Worm (Caenorhabditis elegans) whole organism, L1 larva: ENCODE results near the gene R160.6.

Experiments used
- C16A3.4 ChIP-seq: fragments of 150-350 bp; optimal IDR thresholded peaks from 2 replicates; lab custom pipeline; 2014; ENCODE audit warnings: missing biosample characterization, missing genetic modification characterization
- F16B12.6 ChIP-seq: fragments of 150-350 bp; optimal IDR thresholded peaks from 2 replicates; lab custom pipeline; 2014; ENCODE audit warnings: missing biosample characterization, missing genetic modification characterization
- Y116A8C.19 ChIP-seq: sonication (generic microtip); optimal IDR thresholded peaks from 2 replicates; lab custom pipeline; 2016; ENCODE audit warnings: missing compliant biosample characterization, missing genetic modification characterization, borderline replicate concordance
- aly-2 ChIP-seq: fragments of 150-350 bp; optimal IDR thresholded peaks from 2 replicates; lab custom pipeline; 2014; ENCODE audit warnings: missing biosample characterization, missing genetic modification characterization
- ama-1 ChIP-seq: fragments of 150-350 bp; optimal IDR thresholded peaks from 2 replicates; lab custom pipeline; 2014
- blmp-1 ChIP-seq: fragments of 150-350 bp; optimal IDR thresholded peaks from 2 replicates; lab custom pipeline; 2014; ENCODE audit warnings: missing biosample characterization, missing genetic modification characterization
- ceh-8 ChIP-seq: fragments of 200-800 bp; sonication (Bioruptor generic); optimal IDR thresholded peaks from 2 replicates; lab custom pipeline; 2018; ENCODE audit warnings: mild to moderate bottlenecking, missing genetic modification characterization, moderate library complexity, missing compliant biosample characterization
- dsc-1 ChIP-seq: sonication (generic microtip); optimal IDR thresholded peaks from 2 replicates; lab custom pipeline; 2016; ENCODE audit warnings: mild to moderate bottlenecking, missing genetic modification characterization, missing compliant biosample characterization
- efl-1 ChIP-seq, 4 experiments: fragments of 150-350 bp; optimal IDR thresholded peaks in 3 of 4; peaks in 1 of 4; 1 replicate in 1 of 4; 2 replicates in 3 of 4; lab custom pipeline; 2014; ENCODE audit warnings: missing biosample characterization in 2 of 4, missing genetic modification characterization in 2 of 4, missing genetic modification reagents in 2 of 4
- elt-2 ChIP-seq: sonication (generic microtip); optimal IDR thresholded peaks from 2 replicates; lab custom pipeline; 2016; ENCODE audit warnings: missing genetic modification characterization, mild to moderate bottlenecking, inconsistent platforms, missing compliant biosample characterization, missing genetic modification reagents
- fkh-10 ChIP-seq: sonication (generic microtip); optimal IDR thresholded peaks from 2 replicates; lab custom pipeline; 2017; ENCODE audit warnings: missing biosample characterization, missing genetic modification reagents, missing genetic modification characterization
- fkh-4 ChIP-seq: sonication (generic microtip); optimal IDR thresholded peaks from 2 replicates; lab custom pipeline; 2016; ENCODE audit warnings: missing compliant biosample characterization, missing genetic modification characterization, borderline replicate concordance
- grh-1 ChIP-seq: fragments of 200-800 bp; sonication (Bioruptor generic); IDR thresholded peaks from 2 replicates; pipeline ENCODE4 v1.3.6; 2022; ENCODE audit warnings: missing genetic modification reagents, missing genetic modification characterization, missing compliant biosample characterization
- hlh-17 ChIP-seq: fragments of 200-800 bp; sonication (Bioruptor generic); optimal IDR thresholded peaks from 2 replicates; lab custom pipeline; 2018; ENCODE audit warnings: missing genetic modification characterization, mild to moderate bottlenecking, missing compliant biosample characterization, moderate library complexity, borderline replicate concordance
- jun-1 ChIP-seq: fragments of 150-350 bp; optimal IDR thresholded peaks from 2 replicates; lab custom pipeline; 2014; ENCODE audit warnings: missing biosample characterization, missing genetic modification reagents, missing genetic modification characterization
- lsy-2 ChIP-seq, 2 experiments: fragments of 150-350 bp; optimal IDR thresholded peaks; 2 replicates each; lab custom pipeline; 2014; ENCODE audit warnings: missing biosample characterization in 2 of 2, missing genetic modification characterization in 2 of 2
- mab-9 ChIP-seq: fragments of 200-800 bp; sonication (Bioruptor generic); IDR thresholded peaks from 2 replicates; pipeline ENCODE4 v1.3.6; 2022; ENCODE audit warnings: missing genetic modification reagents, missing genetic modification characterization, missing compliant biosample characterization
- nhr-11 ChIP-seq: fragments of 150-350 bp; optimal IDR thresholded peaks from 2 replicates; lab custom pipeline; 2014; ENCODE audit warnings: missing biosample characterization, missing genetic modification characterization
- nhr-12 ChIP-seq: sonication (generic microtip); optimal IDR thresholded peaks from 2 replicates; lab custom pipeline; 2017; ENCODE audit warnings: missing biosample characterization, missing genetic modification characterization
- nhr-19 ChIP-seq: fragments of 200-800 bp; sonication (Bioruptor generic); conservative IDR thresholded peaks from 2 replicates; pipeline ENCODE4 v1.3.6; 2022; ENCODE audit warnings: missing genetic modification characterization, missing compliant biosample characterization
- nhr-237 ChIP-seq: fragments of 150-350 bp; optimal IDR thresholded peaks from 2 replicates; lab custom pipeline; 2014; ENCODE audit warnings: missing biosample characterization, missing genetic modification characterization
- nhr-47 ChIP-seq: sonication (generic microtip); optimal IDR thresholded peaks from 2 replicates; lab custom pipeline; 2016; ENCODE audit warnings: mild to moderate bottlenecking, missing genetic modification characterization, moderate library complexity, missing compliant biosample characterization
- nhr-77 ChIP-seq: fragments of 150-350 bp; optimal IDR thresholded peaks from 2 replicates; lab custom pipeline; 2014; ENCODE audit warnings: missing biosample characterization, missing genetic modification characterization
- nhr-84 ChIP-seq: sonication (generic microtip); optimal IDR thresholded peaks from 2 replicates; lab custom pipeline; 2017; ENCODE audit warnings: missing biosample characterization, missing genetic modification characterization
- nhr-85 ChIP-seq: sonication (generic microtip); peaks from one replicate; lab custom pipeline; 2016; ENCODE audit warnings: missing genetic modification characterization, inconsistent platforms, missing compliant biosample characterization
- pax-3 ChIP-seq: fragments of 200-800 bp; sonication (Bioruptor generic); optimal IDR thresholded peaks from 2 replicates; lab custom pipeline; 2018; ENCODE audit warnings: mild to moderate bottlenecking, missing genetic modification characterization, moderate library complexity, missing compliant biosample characterization
- pqm-1 ChIP-seq: sonication (generic microtip); optimal IDR thresholded peaks from 3 replicates; lab custom pipeline; 2017; ENCODE audit warnings: missing biosample characterization, missing genetic modification characterization
- rnt-1 ChIP-seq: sonication (generic microtip); optimal IDR thresholded peaks from 2 replicates; lab custom pipeline; 2016; ENCODE audit warnings: mild to moderate bottlenecking, missing genetic modification characterization, moderate library complexity, missing compliant biosample characterization
- snu-23 ChIP-seq: sonication (generic microtip); optimal IDR thresholded peaks from 2 replicates; lab custom pipeline; 2016; ENCODE audit warnings: missing genetic modification characterization, missing compliant biosample characterization
- sox-4 ChIP-seq: sonication (generic microtip); optimal IDR thresholded peaks from 2 replicates; lab custom pipeline; 2016; ENCODE audit warnings: missing genetic modification characterization, missing compliant biosample characterization
- sup-37 ChIP-seq: fragments of 200-800 bp; sonication (Bioruptor generic); optimal IDR thresholded peaks from 2 replicates; lab custom pipeline; 2018; ENCODE audit warnings: mild to moderate bottlenecking, missing genetic modification characterization, missing compliant biosample characterization
- tlp-1 ChIP-seq: fragments of 150-350 bp; optimal IDR thresholded peaks from 2 replicates; lab custom pipeline; 2014; ENCODE audit warnings: missing biosample characterization, missing genetic modification characterization
- unc-62 ChIP-seq: fragments of 150-350 bp; optimal IDR thresholded peaks from 2 replicates; lab custom pipeline; 2014; ENCODE audit warnings: missing biosample characterization, missing genetic modification reagents, missing genetic modification characterization
- unc-86 ChIP-seq: sonication (generic microtip); optimal IDR thresholded peaks from 2 replicates; lab custom pipeline; 2016; ENCODE audit warnings: missing genetic modification characterization, missing compliant biosample characterization
- zip-4 ChIP-seq: fragments of 200-800 bp; sonication (Bioruptor generic); optimal IDR thresholded peaks from 2 replicates; lab custom pipeline; 2018; ENCODE audit warnings: mild to moderate bottlenecking, missing genetic modification characterization, moderate library complexity, missing compliant biosample characterization

R160.6 gene

DNA sequence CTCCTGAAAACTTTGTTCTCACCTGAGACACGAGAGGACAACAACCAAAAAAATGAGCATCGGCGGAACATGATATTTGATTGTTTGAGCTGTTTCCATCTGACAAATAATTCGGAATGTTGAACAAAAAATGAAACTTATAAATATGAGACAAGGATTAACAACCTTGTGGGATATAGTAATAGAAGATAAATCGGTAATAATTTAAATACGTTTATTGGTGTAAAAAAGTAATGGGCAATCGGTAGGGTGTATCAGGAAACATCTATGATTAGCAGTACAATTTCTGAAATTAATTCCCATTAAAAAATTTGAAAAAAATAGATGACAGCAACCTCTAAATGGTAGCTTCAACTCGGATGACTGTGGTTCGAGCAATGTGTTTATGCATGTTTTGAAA lies 5.6 kb downstream of the R160.6 start, which contains the start of gene R160.10:
Gene R160.10, minus strand, starts transcription at position 101 of the 400 bp plus-strand sequence.
- no peak for TF ChIP-seq unc-86 (tag; lab: Kevin White, UChicago)
- TF ChIP-seq nhr-12 (tag; lab: Kevin White, UChicago): no peak
- no peak for TF ChIP-seq fkh-4 (tag; lab: Kevin White, UChicago)
- no peak for TF ChIP-seq sox-4 (tag; lab: Kevin White, UChicago)
- TF ChIP-seq ceh-8 (GFP tag; lab: Kevin White, UChicago): no peak
- no peak for TF ChIP-seq sup-37 (GFP tag; lab: Kevin White, UChicago)
- TF ChIP-seq efl-1 (optimal IDR thresholded peaks at IDR 0.05; lab: Kevin White, UChicago): no peak
- no peak for TF ChIP-seq efl-1 (GFP tag; optimal IDR thresholded peaks at IDR 0.05 in 1 of 2; lab: Kevin White, UChicago)
- TF ChIP-seq pax-3 (tag; lab: Kevin White, UChicago): no peak
- no peak for TF ChIP-seq tlp-1 (tag; lab: Kevin White, UChicago)
- TF ChIP-seq nhr-47 (tag; lab: Kevin White, UChicago): no peak
- TF ChIP-seq unc-62 (GFP tag; lab: Kevin White, UChicago): no peak

DNA sequence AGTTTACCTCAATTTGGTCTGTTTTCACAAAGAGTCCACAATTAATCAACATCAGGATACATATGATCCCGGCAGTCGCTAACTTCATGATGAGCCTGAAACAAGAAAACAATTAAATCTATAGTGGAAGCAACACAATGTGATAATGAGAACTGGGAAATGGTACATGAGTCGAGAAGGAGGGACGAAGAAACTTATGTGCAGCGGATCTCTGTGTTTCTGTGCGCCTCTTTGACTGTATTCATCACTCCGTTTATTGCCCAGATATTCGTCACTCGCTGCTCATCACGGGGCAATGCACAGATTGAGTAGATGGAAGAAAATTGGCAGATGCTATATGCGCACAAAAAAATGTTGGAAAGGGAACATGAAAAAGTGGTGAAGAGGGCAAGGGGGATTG lies 6.8 kb downstream of the R160.6 start, which contains the start of gene R160.3:
Gene R160.3, minus strand, starts transcription at position 101 of the 400 bp plus-strand sequence.
- TF ChIP-seq blmp-1 (tag; lab: Kevin White, UChicago) (no peak), zip-4 (no peak), grh-1 (GFP tag; lab: Robert Waterston, UW) (no peak), rnt-1 (tag; lab: Kevin White, UChicago) (no peak), nhr-11 (tag; lab: Kevin White, UChicago) (no peak), sup-37 (GFP tag; lab: Kevin White, UChicago) (no peak)
- TF ChIP-seq, all 84 proteins: peak for 0

DNA sequence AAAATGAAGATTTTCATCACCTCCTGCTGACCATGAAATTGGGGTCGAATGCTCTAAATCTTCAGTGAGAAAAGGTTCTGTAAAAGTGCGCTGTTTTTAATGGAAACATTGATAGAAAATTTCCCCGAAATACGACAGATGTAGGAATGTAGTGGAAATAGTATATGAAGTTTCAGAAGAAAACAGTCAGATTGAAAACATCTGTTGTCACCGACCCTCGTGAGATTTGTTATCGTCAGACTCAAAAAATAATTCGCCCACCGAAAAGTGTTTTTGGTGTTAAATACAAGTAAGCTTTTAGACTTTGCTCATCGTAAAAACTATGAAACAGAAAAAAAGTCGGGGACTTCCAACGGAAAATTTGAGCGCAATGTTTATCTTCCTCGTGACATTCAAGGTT lies 8.1 kb downstream of the R160.6 start, which contains the start of gene F14H12.8:
Gene F14H12.8, minus strand, starts transcription at position 101 of the 400 bp plus-strand sequence.
- no peak for TF ChIP-seq C16A3.4 (tag; lab: Kevin White, UChicago)
- TF ChIP-seq pax-3 (tag; lab: Kevin White, UChicago): no peak
- TF ChIP-seq jun-1 (tag; lab: Kevin White, UChicago): no peak
- no peak for TF ChIP-seq unc-62 (GFP tag; lab: Kevin White, UChicago)
- no peak for TF ChIP-seq Y116A8C.19 (tag; lab: Kevin White, UChicago)
- TF ChIP-seq snu-23 (GFP tag; lab: Kevin White, UChicago): no peak
- no peak for TF ChIP-seq nhr-237 (tag; lab: Kevin White, UChicago)
- TF ChIP-seq zip-4: no peak
- no peak for TF ChIP-seq pqm-1 (tag; lab: Kevin White, UChicago)
- TF ChIP-seq nhr-47 (tag; lab: Kevin White, UChicago): no peak
- TF ChIP-seq hlh-17 (GFP tag; lab: Kevin White, UChicago): no peak
- TF ChIP-seq ama-1 (lab: Kevin White, UChicago): no peak
- TF ChIP-seq nhr-19 (GFP tag; lab: Robert Waterston, UW): no peak
- TF ChIP-seq, all 84 proteins: peak for 0

DNA sequence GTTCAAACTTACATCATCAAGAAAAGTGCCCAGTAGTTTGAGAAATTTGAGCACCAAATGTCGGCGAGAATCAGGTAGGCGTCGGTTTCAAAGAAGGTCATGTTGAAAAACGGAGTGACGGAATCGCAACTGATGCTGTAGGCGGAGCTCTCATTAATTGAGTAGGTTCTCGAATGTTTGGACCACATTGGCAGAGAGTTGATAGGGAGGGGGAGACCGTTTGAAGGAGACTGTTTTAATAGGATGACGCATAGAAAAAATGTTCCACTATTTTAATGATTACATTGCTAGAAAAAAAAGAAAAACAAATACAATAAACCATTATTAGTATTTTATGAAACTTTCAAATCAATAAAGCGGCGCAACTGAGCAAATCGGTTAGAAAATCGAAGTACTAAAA lies 9.8 kb downstream of the R160.6 start, which contains the start of gene F14H12.17:
Gene F14H12.17, minus strand, starts transcription at position 101 of the 400 bp plus-strand sequence.
- TF ChIP-seq nhr-85 (tag; lab: Kevin White, UChicago): no peak

DNA sequence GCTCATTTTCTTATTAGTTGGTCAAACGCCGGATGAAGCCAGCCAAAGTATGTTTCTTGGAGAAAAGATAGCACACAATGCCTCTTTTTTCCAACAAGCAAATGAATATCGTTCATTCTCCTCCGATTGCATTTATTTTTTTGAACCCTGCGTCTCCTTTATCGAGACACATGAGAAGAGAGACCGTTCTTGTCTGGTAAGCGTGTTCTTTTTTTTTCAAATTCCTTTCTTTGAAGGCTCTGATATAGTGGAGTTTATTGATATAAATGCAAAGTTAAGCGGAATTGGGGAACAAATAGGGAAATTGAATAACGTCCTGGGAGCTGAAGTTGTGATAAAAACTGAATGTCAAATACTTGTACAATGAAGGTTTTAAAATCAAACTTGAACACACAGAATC lies 10.5 kb downstream of the R160.6 start, which contains the start of gene F14H12.7:
Gene F14H12.7, minus strand, starts transcription at position 101 of the 400 bp plus-strand sequence.
- TF ChIP-seq dsc-1 (tag; lab: Kevin White, UChicago): no peak
- no peak for TF ChIP-seq pax-3 (tag; lab: Kevin White, UChicago)
- no peak for TF ChIP-seq nhr-84 (tag; lab: Kevin White, UChicago)
- no peak for TF ChIP-seq nhr-77 (tag; lab: Kevin White, UChicago)
- TF ChIP-seq nhr-85 (tag; lab: Kevin White, UChicago): no peak
- no peak for TF ChIP-seq ceh-8 (GFP tag; lab: Kevin White, UChicago)
- no peak for TF ChIP-seq mab-9 (GFP tag; lab: Robert Waterston, UW)
- no peak for TF ChIP-seq elt-2 (tag; lab: Kevin White, UChicago)
- TF ChIP-seq fkh-10 (GFP tag; lab: Kevin White, UChicago): no peak
- TF ChIP-seq aly-2 (tag; lab: Kevin White, UChicago): no peak
- TF ChIP-seq F16B12.6: no peak
- TF ChIP-seq efl-1 (optimal IDR thresholded peaks at IDR 0.05; lab: Kevin White, UChicago): no peak
- no peak for TF ChIP-seq efl-1 (GFP tag; optimal IDR thresholded peaks at IDR 0.05 in 1 of 2; lab: Kevin White, UChicago)
- TF ChIP-seq nhr-12 (tag; lab: Kevin White, UChicago): no peak
- no peak for TF ChIP-seq lsy-2 (tag; optimal IDR thresholded peaks at IDR 0.05; lab: Kevin White, UChicago)
- no peak for TF ChIP-seq nhr-237 (tag; lab: Kevin White, UChicago)
